Worm (Caenorhabditis elegans) whole organism, L3 larva: ENCODE data around the gene bcmo-2.

Experiments
- aly-2 ChIP-seq: fragments of 150-350 bp; optimal IDR thresholded peaks from 2 replicates; lab custom pipeline; 2014; ENCODE audit warnings: missing biosample characterization, missing genetic modification characterization
- elt-3 ChIP-seq, 3 experiments: fragments of 150-350 bp in 1 of 3; sonication (generic microtip) in 2 of 3; optimal IDR thresholded peaks; 2 replicates in 2 of 3; 4 replicates in 1 of 3; lab custom pipeline; 2014 to 2017; ENCODE audit warnings: missing biosample characterization in 3 of 3, missing genetic modification characterization in 3 of 3
- lin-39 ChIP-seq: fragments of 150-350 bp; optimal IDR thresholded peaks from 2 replicates; lab custom pipeline; 2018; ENCODE audit warnings: missing biosample characterization, missing genetic modification reagents, missing genetic modification characterization
- nhr-25 ChIP-seq: sonication (generic microtip); optimal IDR thresholded peaks from 2 replicates; lab custom pipeline; 2017; ENCODE audit warnings: missing biosample characterization, missing genetic modification characterization
- nhr-76 ChIP-seq: fragments of 150-350 bp; sonication (generic microtip); optimal IDR thresholded peaks from 5 replicates; lab custom pipeline; 2014; ENCODE audit warnings: missing biosample characterization, missing genetic modification characterization
- snpc-4 ChIP-seq: fragments of 150-350 bp; optimal IDR thresholded peaks from 2 replicates; lab custom pipeline; 2014; ENCODE audit warnings: missing biosample characterization, missing genetic modification characterization
- zag-1 ChIP-seq: fragments of 150-350 bp; optimal IDR thresholded peaks from 2 replicates; lab custom pipeline; 2014; ENCODE audit warnings: missing biosample characterization, missing genetic modification characterization

- no peak for TF ChIP-seq aly-2 (tag; lab: Kevin White, UChicago)
- peak; percentile 42 for TF ChIP-seq nhr-25
- no peak for TF ChIP-seq nhr-76 (tag; lab: Kevin White, UChicago)
- TF ChIP-seq elt-3 (tag; optimal IDR thresholded peaks at IDR 0.05; lab: Kevin White, UChicago) = no peak
- TF ChIP-seq lin-39 (tag; lab: Kevin White, UChicago) = peak; percentile 4
- no peak for TF ChIP-seq zag-1
- no peak for TF ChIP-seq snpc-4
These were observed 12.7 kb downstream of the bcmo-2 start, which contains the start of gene F53C3.6 for ce11 chrII:3897758-3898494.
